Fruit fly (Drosophila melanogaster): ENCODE measurements around the gene CG32085.

The CG32085 gene

DNA sequence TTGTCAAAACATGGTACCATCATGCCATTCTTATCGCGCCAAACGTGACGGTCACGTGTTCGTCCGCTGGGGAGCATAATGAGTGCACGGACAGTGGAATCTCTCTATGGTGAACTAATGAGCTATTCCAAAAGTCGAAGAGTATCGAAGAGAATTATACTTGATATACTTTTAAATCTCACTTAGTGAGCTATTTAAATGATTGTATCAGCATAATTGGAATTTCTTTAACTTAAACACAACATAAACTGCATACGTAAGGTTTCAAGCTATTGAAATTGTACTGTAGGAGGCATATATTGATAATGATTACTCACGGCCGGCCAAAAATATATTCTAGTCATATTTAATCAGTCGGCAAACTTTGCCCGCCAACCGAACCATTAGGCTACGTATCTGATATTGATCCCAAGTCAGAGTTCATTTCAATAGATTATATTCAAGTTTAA, 41.4 kb upstream of the CG32085 start (continued):
- TF ChIP-seq CG7928 (GFP tag; optimal IDR thresholded peaks at IDR 0.05) (no peak), prd (optimal IDR thresholded peaks at IDR 0.05) (no peak), prd (GFP tag; IDR thresholded peaks at IDR 0.05) (no peak; the same call in 2 of the 3 replicates), CG7839 (tag; optimal IDR thresholded peaks at IDR 0.05) (peak; percentile 38), CG13424 (tag; optimal IDR thresholded peaks at IDR 0.05) (peak; percentile 2), CG8290 (GFP tag; optimal IDR thresholded peaks at IDR 0.05) (no peak), CG8290 (tag; optimal IDR thresholded peaks at IDR 0.05) (peak in 1 of 2 experiments; percentile 36), ab (GFP tag; optimal IDR thresholded peaks at IDR 0.05) (no peak), CG17568 (GFP tag; optimal IDR thresholded peaks at IDR 0.05) (no peak), Lhr (GFP tag; optimal IDR thresholded peaks at IDR 0.05) (no peak), dysf (GFP tag; IDR thresholded peaks at IDR 0.05) (peak; percentile 49; the same call in 2 of the 3 replicates), YL-1 (GFP tag; optimal IDR thresholded peaks at IDR 0.05) (no peak), CG32532 (GFP tag; IDR thresholded peaks at IDR 0.05) (peak; percentile 57), Scr (GFP tag; IDR thresholded peaks at IDR 0.05; ENCODE audit: partially characterized antibody) (no peak), Side (GFP tag; optimal IDR thresholded peaks at IDR 0.05) (no peak), Sry-β (GFP tag; optimal IDR thresholded peaks at IDR 0.05) (no peak), ato (GFP tag; IDR thresholded peaks at IDR 0.05; ENCODE audit: partially characterized antibody) (no peak), CG3281 (GFP tag; optimal IDR thresholded peaks at IDR 0.05) (peak; percentile 20), CG1603 (tag; optimal IDR thresholded peaks at IDR 0.05) (peak; percentile 2), Lim3 (GFP tag; IDR thresholded peaks at IDR 0.05) (no peak), CG31365 (tag; optimal IDR thresholded peaks at IDR 0.05) (no peak), stc (GFP tag; IDR thresholded peaks at IDR 0.05) (no peak), knrl (GFP tag; IDR thresholded peaks at IDR 0.05; ENCODE audit: partially characterized antibody) (no peak), luna (GFP tag; optimal IDR thresholded peaks at IDR 0.05) (peak; percentile 9), D (optimal IDR thresholded peaks at IDR 0.05) (no peak), D (GFP tag; optimal IDR thresholded peaks at IDR 0.05) (no peak), amos (GFP tag; IDR thresholded peaks at IDR 0.05; ENCODE audit: partially characterized antibody) (no peak), Atf6 (GFP tag; IDR thresholded peaks at IDR 0.05) (no peak), pros (GFP tag; optimal IDR thresholded peaks at IDR 0.05) (no peak), lmd (GFP tag; IDR thresholded peaks at IDR 0.05) (peak; percentile 4; the same call in 1 of the 2 replicates), Fer1 (GFP tag; optimal IDR thresholded peaks at IDR 0.05) (peak; percentile 8), tin (GFP tag; optimal IDR thresholded peaks at IDR 0.05) (no peak), CG11085 (GFP tag; IDR thresholded peaks at IDR 0.05) (no peak), yki (optimal IDR thresholded peaks at IDR 0.05) (no peak), CG11504 (tag; optimal IDR thresholded peaks at IDR 0.05) (peak; percentile 42), Doc2 (GFP tag; IDR thresholded peaks at IDR 0.05) (no peak), CG14050 (GFP tag; IDR thresholded peaks at IDR 0.05) (peak; percentile 25; the same call in 1 of the 3 replicates), CG14441 (GFP tag; IDR thresholded peaks at IDR 0.05) (peak; percentile 46), lola (GFP tag; optimal IDR thresholded peaks at IDR 0.05) (no peak), Lpt (GFP tag; optimal IDR thresholded peaks at IDR 0.05) (no peak), NK7.1 (GFP tag; optimal IDR thresholded peaks at IDR 0.05) (no peak), pfk (GFP tag; optimal IDR thresholded peaks at IDR 0.05) (no peak), slou (GFP tag; optimal IDR thresholded peaks at IDR 0.05) (no peak), Aef1 (GFP tag; IDR thresholded peaks at IDR 0.05) (peak; percentile 26; the same call in 1 of the 3 replicates), CG3726 (GFP tag; IDR thresholded peaks at IDR 0.05) (no peak), CG4617 (GFP tag; optimal IDR thresholded peaks at IDR 0.05; ENCODE audit: borderline replicate concordance) (no peak), CG2889 (GFP tag; IDR thresholded peaks at IDR 0.05) (no peak), vvl (GFP tag; IDR thresholded peaks at IDR 0.05) (peak; percentile 21; the same call in 1 of the 2 replicates), CG1792 (GFP tag; optimal IDR thresholded peaks at IDR 0.05) (no peak), Xrp1 (GFP tag; IDR thresholded peaks at IDR 0.05) (peak; percentile 54; the same call in 1 of the 2 replicates), Hr78 (GFP tag; optimal IDR thresholded peaks at IDR 0.05) (peak in 1 of 2 experiments; percentile 58), B-H2 (GFP tag; optimal IDR thresholded peaks at IDR 0.05) (no peak)

All from whole organism, embryonic.